Fruit fly (Drosophila melanogaster): ENCODE data around the gene CG14322.

dm6 chr3R:17678138-17678873 is 30.8 kb downstream of the CG14322 start:
- TF ChIP-seq CG12391 (tag; optimal IDR thresholded peaks at IDR 0.05) (no peak), CG3847 (GFP tag; IDR thresholded peaks at IDR 0.05) (no peak), zf30C (GFP tag; optimal IDR thresholded peaks at IDR 0.05) (no peak), eyg (GFP tag; optimal IDR thresholded peaks at IDR 0.05) (no peak), Nf-YA (GFP tag; IDR thresholded peaks at IDR 0.05) (no peak), run (tag; optimal IDR thresholded peaks at IDR 0.05) (no peak), ssp (GFP tag; IDR thresholded peaks at IDR 0.05) (no peak), tap (tag; optimal IDR thresholded peaks at IDR 0.05) (no peak), abd-A (tag; optimal IDR thresholded peaks at IDR 0.05) (no peak), Drgx (GFP tag; IDR thresholded peaks at IDR 0.05) (no peak), CG17328 (GFP tag; IDR thresholded peaks at IDR 0.05) (no peak), h (optimal IDR thresholded peaks at IDR 0.05) (no peak)
